Fruit fly (Drosophila melanogaster) whole organism, embryonic: ENCODE data around the gene CG7601.
A peak's percentile ranks its signal among the peaks of the same experiment; 100 is the strongest.

Experiments
- Ada2b ChIP-seq: fragments of 200-800 bp; sonication (Bioruptor generic); IDR thresholded peaks from 2 replicates; pipeline ENCODE4 v1.3.6; 2022; ENCODE audit warnings: missing biosample characterization, missing genetic modification characterization
- Adf1 ChIP-seq: fragments of 200-800 bp; sonication (Bioruptor generic); IDR thresholded peaks from 2 replicates; pipeline ENCODE4 v1.3.6; 2022; ENCODE audit warnings: missing biosample characterization, missing genetic modification characterization
- Asciz ChIP-seq: fragments of 200-800 bp; sonication (Bioruptor generic); optimal IDR thresholded peaks from 2 replicates; lab custom pipeline; 2017; ENCODE audit warnings: missing biosample characterization, mild to moderate bottlenecking, missing genetic modification characterization, missing genetic modification reagents
- CG10565 ChIP-seq: fragments of 200-800 bp; sonication (Bioruptor generic); optimal IDR thresholded peaks from 3 replicates; lab custom pipeline; 2016; ENCODE audit warnings: missing biosample characterization, mild to moderate bottlenecking, missing genetic modification characterization
- CG1233 ChIP-seq: fragments of 200-800 bp; sonication (Bioruptor generic); optimal IDR thresholded peaks from 4 replicates; lab custom pipeline; 2018; ENCODE audit warnings: missing biosample characterization, mild to moderate bottlenecking, missing genetic modification characterization
- CG12391 ChIP-seq: fragments of 200-800 bp; sonication (Bioruptor generic); optimal IDR thresholded peaks from 3 replicates; lab custom pipeline; 2018; ENCODE audit warnings: missing biosample characterization, mild to moderate bottlenecking, missing genetic modification characterization, moderate library complexity
- CG14710 ChIP-seq: fragments of 200-800 bp; sonication (Bioruptor generic); optimal IDR thresholded peaks from 3 replicates; lab custom pipeline; 2019; ENCODE audit warnings: missing biosample characterization, mild to moderate bottlenecking, missing genetic modification characterization, moderate library complexity
- CG16863 ChIP-seq: fragments of 200-800 bp; sonication (Bioruptor generic); optimal IDR thresholded peaks from 3 replicates; lab custom pipeline; 2016; ENCODE audit warnings: missing biosample characterization, missing genetic modification characterization
- CG17385 ChIP-seq: fragments of 200-800 bp; sonication (Bioruptor generic); optimal IDR thresholded peaks from 3 replicates; lab custom pipeline; 2018; ENCODE audit warnings: missing biosample characterization, mild to moderate bottlenecking, missing genetic modification characterization
- CG1792 ChIP-seq: fragments of 200-800 bp; sonication (Bioruptor generic); optimal IDR thresholded peaks from 2 replicates; lab custom pipeline; 2016; ENCODE audit warnings: missing biosample characterization, missing genetic modification characterization
- CG18262 ChIP-seq: fragments of 200-800 bp; optimal IDR thresholded peaks from 3 replicates; lab custom pipeline; 2019; ENCODE audit warnings: missing biosample characterization, mild to moderate bottlenecking, missing genetic modification characterization, moderate library complexity
- CG1832 ChIP-seq: fragments of 200-800 bp; sonication (Bioruptor generic); optimal IDR thresholded peaks from 2 replicates; lab custom pipeline; 2017; ENCODE audit warnings: missing biosample characterization, mild to moderate bottlenecking, missing genetic modification characterization, inconsistent platforms
- CG2678 ChIP-seq: fragments of 200-800 bp; sonication (Bioruptor generic); optimal IDR thresholded peaks from 3 replicates; lab custom pipeline; 2019; ENCODE audit warnings: missing biosample characterization, mild to moderate bottlenecking, missing genetic modification characterization, moderate library complexity
- CG30403 ChIP-seq: fragments of 200-800 bp; sonication (Bioruptor generic); optimal IDR thresholded peaks from 3 replicates; lab custom pipeline; 2016; ENCODE audit warnings: missing biosample characterization, missing genetic modification characterization
- CG34224 ChIP-seq: fragments of 200-800 bp; sonication (Bioruptor generic); IDR thresholded peaks from 3 replicates; pipeline ENCODE4 v1.3.6; 2022; ENCODE audit warnings: missing biosample characterization, missing genetic modification characterization; ENCODE audit not compliant: partially characterized antibody
- CG3726 ChIP-seq: fragments of 200-800 bp; sonication (Bioruptor generic); IDR thresholded peaks from 3 replicates; pipeline ENCODE4, ENCODE4 v1.3.6; 2022; ENCODE audit warnings: missing biosample characterization, missing genetic modification characterization
- CG3847 ChIP-seq: fragments of 200-800 bp; sonication (Bioruptor generic); IDR thresholded peaks from 2 replicates; pipeline ENCODE4 v1.3.6; 2022; ENCODE audit warnings: missing biosample characterization, missing genetic modification characterization
- CG42726 ChIP-seq: fragments of 200-800 bp; sonication (Bioruptor generic); IDR thresholded peaks from 2 replicates; pipeline ENCODE4 v1.3.6; 2022; ENCODE audit warnings: missing biosample characterization, missing genetic modification characterization; ENCODE audit not compliant: partially characterized antibody
- CG4282 ChIP-seq: fragments of 200-800 bp; sonication (Bioruptor generic); optimal IDR thresholded peaks from 2 replicates; lab custom pipeline; 2016; ENCODE audit warnings: missing biosample characterization, missing genetic modification characterization
- CG43689 ChIP-seq: fragments of 200-800 bp; sonication (Bioruptor generic); IDR thresholded peaks from 2 replicates; pipeline ENCODE4 v1.3.6; 2022; ENCODE audit warnings: missing biosample characterization, missing genetic modification characterization
- CG5245 ChIP-seq: fragments of 200-800 bp; sonication (Bioruptor generic); optimal IDR thresholded peaks from 3 replicates; lab custom pipeline; 2016; ENCODE audit warnings: missing biosample characterization, missing genetic modification characterization
- CG6175 ChIP-seq: fragments of 200-800 bp; sonication (Bioruptor generic); IDR thresholded peaks from 3 replicates; pipeline ENCODE4 v1.3.6; 2022; ENCODE audit warnings: missing biosample characterization, missing genetic modification characterization
- CG8944 ChIP-seq: fragments of 200-800 bp; sonication (Bioruptor generic); optimal IDR thresholded peaks from 3 replicates; lab custom pipeline; 2016; ENCODE audit warnings: missing biosample characterization, missing genetic modification characterization
- CG9817 ChIP-seq: fragments of 200-800 bp; sonication (Bioruptor generic); optimal IDR thresholded peaks from 2 replicates; lab custom pipeline; 2018; ENCODE audit warnings: missing biosample characterization, mild to moderate bottlenecking, missing genetic modification characterization, moderate library complexity
- CkIIα-i1 ChIP-seq: fragments of 200-800 bp; sonication (Bioruptor generic); IDR thresholded peaks from 2 replicates; pipeline ENCODE4 v1.3.6; 2022; ENCODE audit warnings: missing biosample characterization, missing genetic modification characterization
- Dip2 ChIP-seq: fragments of 200-800 bp; sonication (Bioruptor generic); IDR thresholded peaks from 2 replicates; pipeline ENCODE4 v1.3.6; 2022; ENCODE audit warnings: missing biosample characterization, missing genetic modification characterization
- Eip74EF ChIP-seq, 2 experiments: fragments of 200-800 bp in 1 of 2; fragments of >200 bp in 1 of 2; sonication (Bioruptor generic) in 1 of 2; optimal IDR thresholded peaks; 2 replicates each; lab custom pipeline; 2017 to 2019; ENCODE audit warnings: missing biosample characterization in 2 of 2, missing genetic modification characterization in 2 of 2, mild to moderate bottlenecking in 1 of 2, moderate library complexity in 1 of 2
- HLH3B ChIP-seq: fragments of 200-800 bp; sonication (Bioruptor generic); IDR thresholded peaks from 2 replicates; pipeline ENCODE4 v1.3.6; 2022; ENCODE audit warnings: missing biosample characterization, missing genetic modification characterization
- HLH54F ChIP-seq: fragments of 200-800 bp; sonication (Bioruptor generic); optimal IDR thresholded peaks from 3 replicates; lab custom pipeline; 2016; ENCODE audit warnings: missing biosample characterization, missing genetic modification characterization
- Hmx ChIP-seq: fragments of 200-800 bp; sonication (Bioruptor generic); optimal IDR thresholded peaks from 2 replicates; lab custom pipeline; 2016; ENCODE audit warnings: missing biosample characterization, missing genetic modification characterization
- Lim3 ChIP-seq: fragments of 200-800 bp; sonication (Bioruptor generic); IDR thresholded peaks from 2 replicates; pipeline ENCODE4 v1.3.6; 2022; ENCODE audit warnings: missing biosample characterization, missing genetic modification characterization
- NFAT ChIP-seq: fragments of 200-800 bp; sonication (Bioruptor generic); IDR thresholded peaks from 2 replicates; pipeline ENCODE4 v1.3.6; 2022; ENCODE audit warnings: missing biosample characterization, missing genetic modification characterization
- Poxn ChIP-seq: fragments of 200-800 bp; sonication (Bioruptor generic); IDR thresholded peaks from 2 replicates; pipeline ENCODE4 v1.3.6; 2022; ENCODE audit warnings: missing biosample characterization, missing genetic modification characterization
- Sry-β ChIP-seq: fragments of 200-800 bp; sonication (Bioruptor generic); optimal IDR thresholded peaks from 2 replicates; lab custom pipeline; 2018; ENCODE audit warnings: missing biosample characterization, mild to moderate bottlenecking, missing genetic modification characterization, moderate library complexity
- Xbp1 ChIP-seq: fragments of 200-800 bp; sonication (Bioruptor generic); optimal IDR thresholded peaks from 3 replicates; lab custom pipeline; 2016; ENCODE audit warnings: missing biosample characterization, mild to moderate bottlenecking, missing genetic modification characterization
- ap ChIP-seq: fragments of 200-800 bp; sonication (Bioruptor generic); IDR thresholded peaks from 2 replicates; pipeline ENCODE4 v1.3.6; 2022; ENCODE audit warnings: missing biosample characterization, missing genetic modification characterization
- az2 ChIP-seq: fragments of 200-800 bp; sonication (Bioruptor generic); optimal IDR thresholded peaks from 3 replicates; lab custom pipeline; 2016; ENCODE audit warnings: missing biosample characterization, missing genetic modification characterization
- br ChIP-seq: fragments of >200 bp; optimal IDR thresholded peaks from 2 replicates; lab custom pipeline; 2017
- cad ChIP-seq: fragments of >200 bp; optimal IDR thresholded peaks from 2 replicates; lab custom pipeline; 2017; ENCODE audit warnings: missing biosample characterization, missing genetic modification characterization
- croc ChIP-seq: fragments of 200-800 bp; sonication (Bioruptor generic); conservative IDR thresholded peaks from 3 replicates; pipeline ENCODE4 v1.3.6; 2022; ENCODE audit warnings: missing biosample characterization, missing genetic modification characterization
- da ChIP-seq: fragments of 200-800 bp; sonication (Bioruptor generic); optimal IDR thresholded peaks from 2 replicates; lab custom pipeline; 2016; ENCODE audit warnings: missing biosample characterization, missing genetic modification characterization
- disco-r ChIP-seq: fragments of 200-800 bp; sonication (Bioruptor generic); optimal IDR thresholded peaks from 2 replicates; lab custom pipeline; 2016; ENCODE audit warnings: missing biosample characterization, missing genetic modification characterization
- h ChIP-seq: fragments of >200 bp; optimal IDR thresholded peaks from 2 replicates; lab custom pipeline; 2017
- ham ChIP-seq: fragments of 200-800 bp; sonication (Bioruptor generic); IDR thresholded peaks from 2 replicates; pipeline ENCODE4 v1.3.6; 2022; ENCODE audit warnings: missing biosample characterization, missing genetic modification characterization
- hth ChIP-seq: fragments of >200 bp; optimal IDR thresholded peaks from 2 replicates; lab custom pipeline; 2017; ENCODE audit warnings: inconsistent platforms
- kni ChIP-seq: fragments of 200-800 bp; sonication (Bioruptor generic); optimal IDR thresholded peaks from 3 replicates; lab custom pipeline; 2017; ENCODE audit warnings: mild to moderate bottlenecking, missing biosample characterization, missing genetic modification reagents, missing genetic modification characterization
- nom ChIP-seq: fragments of 200-800 bp; sonication (Bioruptor generic); optimal IDR thresholded peaks from 2 replicates; lab custom pipeline; 2017; ENCODE audit warnings: missing biosample characterization, missing genetic modification characterization, mild to moderate bottlenecking, moderate library complexity, missing genetic modification reagents
- pita ChIP-seq: fragments of 200-800 bp; sonication (Bioruptor generic); optimal IDR thresholded peaks from 2 replicates; lab custom pipeline; 2017; ENCODE audit warnings: missing biosample characterization, mild to moderate bottlenecking, missing genetic modification characterization
- pum ChIP-seq: fragments of 200-800 bp; sonication (Bioruptor generic); optimal IDR thresholded peaks from 2 replicates; lab custom pipeline; 2016; ENCODE audit warnings: missing biosample characterization, missing genetic modification characterization
- row ChIP-seq: fragments of 200-800 bp; sonication (Bioruptor generic); IDR thresholded peaks from 3 replicates; pipeline ENCODE4 v1.3.6; 2022; ENCODE audit warnings: missing biosample characterization, missing genetic modification characterization
- so ChIP-seq: fragments of 200-800 bp; sonication (Bioruptor generic); IDR thresholded peaks from 3 replicates; pipeline ENCODE4 v1.3.6; 2022; ENCODE audit warnings: missing biosample characterization, missing genetic modification characterization
- stwl ChIP-seq: fragments of 200-800 bp; sonication (Bioruptor generic); optimal IDR thresholded peaks from 3 replicates; lab custom pipeline; 2018; ENCODE audit warnings: missing biosample characterization, mild to moderate bottlenecking, missing genetic modification characterization, moderate library complexity
- tup ChIP-seq: fragments of 200-800 bp; sonication (Bioruptor generic); optimal IDR thresholded peaks from 2 replicates; lab custom pipeline; 2016; ENCODE audit warnings: missing biosample characterization, mild to moderate bottlenecking, missing genetic modification characterization, moderate library complexity
- yki ChIP-seq: fragments of >200 bp; optimal IDR thresholded peaks from 3 replicates; lab custom pipeline; 2018

Gene CG7601

DNA sequence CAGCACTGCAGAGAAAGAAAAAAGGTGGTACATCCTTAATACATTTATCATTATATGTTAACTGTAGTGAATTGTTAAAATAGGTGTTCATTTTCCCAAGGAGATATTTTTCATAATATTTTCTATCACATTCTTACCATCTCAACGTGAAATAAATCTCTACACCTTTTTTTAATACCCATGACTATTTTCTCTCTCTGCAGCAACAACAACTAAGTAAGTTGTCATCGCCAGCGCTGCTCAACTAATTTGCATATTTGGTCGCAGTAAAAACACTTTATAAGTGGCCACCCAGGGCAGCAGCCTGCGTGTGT is 46.0 kb downstream of the CG7601 start (continued):
- no peak for TF ChIP-seq CG17385 (GFP tag; lab: Kevin White, UChicago)
- no peak for TF ChIP-seq CG1832 (GFP tag; lab: Kevin White, UChicago)
- no peak for TF ChIP-seq hth
- no peak for TF ChIP-seq Adf1 (GFP tag; lab: Robert Waterston, UW)
- TF ChIP-seq CG30403 = peak; percentile 50
- no peak for TF ChIP-seq cad
- TF ChIP-seq Dip2 (GFP tag; lab: Robert Waterston, UW) = no peak
- TF ChIP-seq CG6175 (GFP tag; lab: Robert Waterston, UW) = no peak
- no peak for TF ChIP-seq CG1792
- TF ChIP-seq pum = no peak
- TF ChIP-seq ham (GFP tag; lab: Robert Waterston, UW) = no peak
- TF ChIP-seq HLH3B (GFP tag; lab: Robert Waterston, UW) = no peak
- TF ChIP-seq so = no peak
- peak; percentile 62 for TF ChIP-seq CG5245
- TF ChIP-seq CG3726 = no peak
- TF ChIP-seq disco-r = no peak
- TF ChIP-seq pita (GFP tag; lab: Kevin White, UChicago) = no peak
- TF ChIP-seq Poxn = no peak
- peak; percentile 62 for TF ChIP-seq CG2678 (tag; lab: Kevin White, UChicago)
- no peak for TF ChIP-seq CG34224 (GFP tag; lab: Robert Waterston, UW)
- no peak for TF ChIP-seq ap (GFP tag; lab: Robert Waterston, UW)
- TF ChIP-seq CG16863 (GFP tag; lab: Kevin White, UChicago) = no peak
- no peak for TF ChIP-seq CG10565 (GFP tag; lab: Kevin White, UChicago)
- TF ChIP-seq croc (GFP tag; lab: Robert Waterston, UW) = peak; percentile 41; the same call in 1 of the 3 replicates
- peak; percentile 9 for TF ChIP-seq kni (GFP tag; lab: Kevin White, UChicago)
- peak; percentile 58 for TF ChIP-seq Ada2b
- TF ChIP-seq row (GFP tag; lab: Robert Waterston, UW) = peak; percentile 68
- no peak for TF ChIP-seq Hmx (GFP tag; lab: Kevin White, UChicago)
- TF ChIP-seq Lim3 = no peak
- no peak for TF ChIP-seq br (lab: Kevin White, UChicago)
- peak; percentile 56 for TF ChIP-seq CG18262 (tag; lab: Kevin White, UChicago)
- no peak for TF ChIP-seq da (GFP tag; lab: Kevin White, UChicago)
- peak; percentile 41 for TF ChIP-seq az2 (GFP tag; lab: Kevin White, UChicago)
- no peak for TF ChIP-seq stwl (tag; lab: Kevin White, UChicago)
- no peak for TF ChIP-seq NFAT (GFP tag; lab: Robert Waterston, UW)
- TF ChIP-seq CG1233 (GFP tag; lab: Kevin White, UChicago) = no peak
- TF ChIP-seq HLH54F (GFP tag; lab: Kevin White, UChicago) = no peak
- TF ChIP-seq CG9817 (tag; lab: Kevin White, UChicago) = peak; percentile 22
- peak; percentile 30; the same call in 1 of the 2 replicates for TF ChIP-seq CG43689
- TF ChIP-seq Xbp1 (GFP tag; lab: Kevin White, UChicago) = peak; percentile 37
- 0 out of 2 replicates have a peak, but pooled peaks have one; percentile 20 for TF ChIP-seq CG3847 (GFP tag; lab: Robert Waterston, UW)
- TF ChIP-seq CkIIα-i1 (GFP tag; lab: Robert Waterston, UW) = no peak
- peak; percentile 61 for TF ChIP-seq CG12391 (tag; lab: Kevin White, UChicago)
- peak in 1 of 2 experiments; percentile 12 for TF ChIP-seq Eip74EF (GFP tag; optimal IDR thresholded peaks at IDR 0.05; lab: Kevin White, UChicago)
- no peak for TF ChIP-seq h (lab: Kevin White, UChicago)
- TF ChIP-seq Asciz = peak; percentile 39
- TF ChIP-seq CG8944 = no peak
- TF ChIP-seq nom = no peak
- no peak for TF ChIP-seq tup (GFP tag; lab: Kevin White, UChicago)
- no peak for TF ChIP-seq yki
- no peak for TF ChIP-seq CG4282
- TF ChIP-seq CG14710 (tag; lab: Kevin White, UChicago) = peak; percentile 47
- TF ChIP-seq CG42726 (GFP tag; lab: Robert Waterston, UW) = no peak
- TF ChIP-seq Sry-β (GFP tag; lab: Kevin White, UChicago) = no peak
